Fruit fly (Drosophila melanogaster) whole organism, wandering third instar larva: Measurements from ENCODE around the gene Osi4.

Source experiments
- Hr83 ChIP-seq: fragments of 200-300 bp; sonication (Bioruptor generic); optimal IDR thresholded peaks from 2 replicates; lab custom pipeline; 2016; ENCODE audit warnings: missing biosample characterization, mild to moderate bottlenecking, missing genetic modification characterization, moderate library complexity; ENCODE audit not compliant: poor library complexity, severe bottlenecking
- brk ChIP-seq: fragments of 200-800 bp; sonication (Bioruptor generic); optimal IDR thresholded peaks from 2 replicates; lab custom pipeline; 2016; ENCODE audit warnings: missing biosample characterization, mild to moderate bottlenecking, missing genetic modification characterization
- dmrt93B ChIP-seq: fragments of 200-800 bp; sonication (Bioruptor generic); optimal IDR thresholded peaks from 2 replicates; lab custom pipeline; 2018; ENCODE audit warnings: missing biosample characterization, mild to moderate bottlenecking, missing genetic modification characterization
- ey ChIP-seq: fragments of 200-800 bp; sonication (Bioruptor generic); optimal IDR thresholded peaks from 2 replicates; lab custom pipeline; 2016; ENCODE audit warnings: missing biosample characterization, missing genetic modification characterization
- fru ChIP-seq: fragments of 200-800 bp; sonication (Bioruptor generic); optimal IDR thresholded peaks from 3 replicates; lab custom pipeline; 2016; ENCODE audit warnings: missing biosample characterization, mild to moderate bottlenecking, missing genetic modification characterization
- psq ChIP-seq: fragments of 200-800 bp; sonication (Bioruptor generic); optimal IDR thresholded peaks from 3 replicates; lab custom pipeline; 2017; ENCODE audit warnings: missing biosample characterization, mild to moderate bottlenecking, missing genetic modification characterization, moderate library complexity

- TF ChIP-seq Hr83 (GFP tag; lab: Kevin White, UChicago) (no peak), ey (no peak), dmrt93B (GFP tag; lab: Kevin White, UChicago) (no peak), brk (GFP tag; lab: Kevin White, UChicago) (no peak), psq (GFP tag; lab: Kevin White, UChicago) (no peak), fru (no peak)
Observed at dm6 chr3R:6226997-6227562, 5.5 kb upstream of the Osi4 start, which contains the start of gene Osi5.
